Worm (Caenorhabditis elegans) whole organism, young adult: ENCODE results near the gene ebp-2.

ENCODE experiments used
- B0261.1 ChIP-seq: sonication (generic microtip); optimal IDR thresholded peaks from 2 replicates; lab custom pipeline; 2016; ENCODE audit warnings: mild to moderate bottlenecking, missing genetic modification characterization, moderate library complexity, missing compliant biosample characterization
- B0336.3 ChIP-seq: fragments of 200-800 bp; sonication (Bioruptor generic); IDR thresholded peaks from 2 replicates; pipeline ENCODE4 v1.3.6; 2022; ENCODE audit warnings: missing genetic modification characterization, missing compliant biosample characterization
- F22D6.2 ChIP-seq: sonication (generic microtip); optimal IDR thresholded peaks from 2 replicates; lab custom pipeline; 2016; ENCODE audit warnings: mild to moderate bottlenecking, missing genetic modification characterization, missing compliant biosample characterization
- F55B11.4 ChIP-seq: sonication (generic microtip); optimal IDR thresholded peaks from 2 replicates; lab custom pipeline; 2016; ENCODE audit warnings: missing compliant biosample characterization, missing genetic modification characterization, borderline replicate concordance; ENCODE audit not compliant: insufficient read depth
- F57A8.1 ChIP-seq: fragments of 200-800 bp; sonication (Bioruptor generic); optimal IDR thresholded peaks from 2 replicates; lab custom pipeline; 2018; ENCODE audit warnings: mild to moderate bottlenecking, missing genetic modification characterization, moderate library complexity, missing compliant biosample characterization
- Y53F4B.3 ChIP-seq: fragments of 200-800 bp; sonication (Bioruptor generic); IDR thresholded peaks from 2 replicates; pipeline ENCODE4 v1.3.6; 2022; ENCODE audit warnings: missing genetic modification reagents, missing genetic modification characterization, missing compliant biosample characterization
- Y53G8AR.9 ChIP-seq: fragments of 200-800 bp; sonication (Bioruptor generic); conservative IDR thresholded peaks from 2 replicates; pipeline ENCODE4 v1.3.6; 2022; ENCODE audit warnings: missing genetic modification reagents, missing genetic modification characterization, missing compliant biosample characterization
- Y67H2A.10 ChIP-seq: fragments of 200-800 bp; sonication (Bioruptor generic); conservative IDR thresholded peaks from 2 replicates; pipeline ENCODE4 v1.3.6; 2022; ENCODE audit warnings: missing genetic modification reagents, missing genetic modification characterization, missing compliant biosample characterization
- attf-3 ChIP-seq: fragments of 200-800 bp; sonication (Bioruptor generic); conservative IDR thresholded peaks from 2 replicates; pipeline ENCODE4 v1.3.6; 2022; ENCODE audit warnings: missing genetic modification reagents, missing genetic modification characterization, missing compliant biosample characterization
- cebp-2 ChIP-seq: fragments of 200-800 bp; sonication (Bioruptor generic); IDR thresholded peaks from 2 replicates; pipeline ENCODE4 v1.3.6; 2022; ENCODE audit warnings: missing genetic modification characterization, missing compliant biosample characterization
- ceh-100 ChIP-seq: fragments of 200-800 bp; sonication (Bioruptor generic); IDR thresholded peaks from 2 replicates; pipeline ENCODE4 v1.3.6; 2022; ENCODE audit warnings: missing genetic modification reagents, missing genetic modification characterization, missing compliant biosample characterization
- ceh-58 ChIP-seq: fragments of 200-800 bp; sonication (Bioruptor generic); IDR thresholded peaks from 2 replicates; pipeline ENCODE4 v1.3.6; 2022; ENCODE audit warnings: missing genetic modification characterization, missing compliant biosample characterization
- ceh-79 ChIP-seq: sonication (generic microtip); optimal IDR thresholded peaks from 2 replicates; lab custom pipeline; 2017; ENCODE audit warnings: mild to moderate bottlenecking, missing genetic modification characterization, missing compliant biosample characterization
- ceh-91 ChIP-seq: fragments of 200-800 bp; sonication (Bioruptor generic); IDR thresholded peaks from 2 replicates; pipeline ENCODE4 v1.3.6; 2022; ENCODE audit warnings: missing genetic modification reagents, missing genetic modification characterization, missing compliant biosample characterization
- ekl-4 ChIP-seq: fragments of 200-800 bp; sonication (Bioruptor generic); IDR thresholded peaks from 2 replicates; pipeline ENCODE4 v1.3.6; 2022; ENCODE audit warnings: missing genetic modification reagents, missing genetic modification characterization, missing compliant biosample characterization
- let-526 ChIP-seq: fragments of 200-800 bp; sonication (Bioruptor generic); IDR thresholded peaks from 2 replicates; pipeline ENCODE4 v1.3.6; 2022; ENCODE audit warnings: missing genetic modification reagents, missing genetic modification characterization, missing compliant biosample characterization
- let-607 ChIP-seq, 2 experiments: fragments of 200-800 bp in 1 of 2; sonication (Bioruptor generic) in 1 of 2; sonication (generic microtip) in 1 of 2; optimal IDR thresholded peaks; 2 replicates each; lab custom pipeline; 2016 to 2018; ENCODE audit warnings: mild to moderate bottlenecking in 2 of 2, missing compliant biosample characterization in 2 of 2, missing genetic modification characterization in 2 of 2, moderate library complexity in 2 of 2, missing genotype in 1 of 2
- lin-35 ChIP-seq, 3 experiments: fragments of 150-350 bp in 2 of 3; sonication (generic microtip) in 1 of 3; optimal IDR thresholded peaks; 2 replicates each; lab custom pipeline; 2014 to 2018; ENCODE audit warnings: missing biosample characterization in 3 of 3, missing genetic modification characterization in 3 of 3, missing genetic modification reagents in 3 of 3
- lir-1 ChIP-seq: fragments of 200-800 bp; sonication (Bioruptor generic); conservative IDR thresholded peaks from 2 replicates; pipeline ENCODE4 v1.3.6; 2022; ENCODE audit warnings: missing genetic modification reagents, missing genetic modification characterization, missing compliant biosample characterization
- lsy-27 ChIP-seq: sonication (generic microtip); optimal IDR thresholded peaks from 2 replicates; lab custom pipeline; 2017; ENCODE audit warnings: missing genetic modification characterization, mild to moderate bottlenecking, missing compliant biosample characterization, antibody characterized with exemption, missing genotype, borderline replicate concordance; ENCODE audit not compliant: insufficient read depth
- madf-6 ChIP-seq: fragments of 200-800 bp; sonication (Bioruptor generic); IDR thresholded peaks from 2 replicates; pipeline ENCODE4 v1.3.6; 2022; ENCODE audit warnings: missing genetic modification reagents, missing genetic modification characterization, missing compliant biosample characterization
- madf-8 ChIP-seq: fragments of 200-800 bp; sonication (Bioruptor generic); conservative IDR thresholded peaks from 2 replicates; pipeline ENCODE4 v1.3.6; 2022; ENCODE audit warnings: missing genetic modification reagents, missing genetic modification characterization, missing compliant biosample characterization
- mel-28 ChIP-seq: sonication (generic microtip); optimal IDR thresholded peaks from 2 replicates; lab custom pipeline; 2016; ENCODE audit warnings: borderline replicate concordance, mild to moderate bottlenecking, missing genetic modification characterization, missing compliant biosample characterization
- nfya-1 ChIP-seq: sonication (generic microtip); optimal IDR thresholded peaks from 2 replicates; lab custom pipeline; 2017; ENCODE audit warnings: antibody characterized with exemption, missing compliant biosample characterization, missing genetic modification characterization, borderline replicate concordance; ENCODE audit not compliant: insufficient read depth
- nfyb-1 ChIP-seq: fragments of 200-800 bp; sonication (Bioruptor generic); IDR thresholded peaks from 2 replicates; pipeline ENCODE4 v1.3.6; 2022; ENCODE audit warnings: missing genetic modification reagents, missing genetic modification characterization, missing compliant biosample characterization
- nhr-120 ChIP-seq: fragments of 200-800 bp; sonication (Bioruptor generic); IDR thresholded peaks from 2 replicates; pipeline ENCODE4 v1.3.6; 2022; ENCODE audit warnings: missing genetic modification characterization, missing compliant biosample characterization
- rcor-1 ChIP-seq: fragments of 200-800 bp; sonication (Bioruptor generic); IDR thresholded peaks from 2 replicates; pipeline ENCODE4 v1.3.6; 2022; ENCODE audit warnings: missing genetic modification reagents, missing genetic modification characterization, missing compliant biosample characterization
- sdz-38 ChIP-seq: sonication (generic microtip); optimal IDR thresholded peaks from 2 replicates; lab custom pipeline; 2016; ENCODE audit warnings: missing genotype, missing genetic modification characterization, missing compliant biosample characterization
- snpc-1.1 ChIP-seq: sonication (generic microtip); optimal IDR thresholded peaks from 2 replicates; lab custom pipeline; 2017; ENCODE audit warnings: missing genetic modification characterization, mild to moderate bottlenecking, missing compliant biosample characterization, antibody characterized with exemption, moderate library complexity, missing genotype, missing genetic modification reagents; ENCODE audit not compliant: insufficient read depth
- snpc-1.3 ChIP-seq: sonication (generic microtip); optimal IDR thresholded peaks from 2 replicates; lab custom pipeline; 2017; ENCODE audit warnings: missing genetic modification characterization, mild to moderate bottlenecking, missing compliant biosample characterization, antibody characterized with exemption, moderate library complexity, missing genotype, missing genetic modification reagents; ENCODE audit not compliant: insufficient read depth
- snpc-3.4 ChIP-seq: sonication (generic microtip); optimal IDR thresholded peaks from 2 replicates; lab custom pipeline; 2017; ENCODE audit warnings: missing genetic modification characterization, mild to moderate bottlenecking, missing compliant biosample characterization, antibody characterized with exemption, moderate library complexity, missing genotype, missing genetic modification reagents
- snpc-4 ChIP-seq, 5 experiments: fragments of 150-350 bp in 1 of 5; sonication (generic microtip) in 4 of 5; optimal IDR thresholded peaks; 2 replicates each; lab custom pipeline; 2014 to 2018; ENCODE audit warnings: missing genetic modification characterization in 5 of 5, missing biosample characterization in 3 of 5, antibody characterized with exemption in 2 of 5, mild to moderate bottlenecking in 2 of 5, missing compliant biosample characterization in 2 of 5, missing genotype in 2 of 5, moderate library complexity in 2 of 5, missing genetic modification reagents in 1 of 5
- sptf-2 ChIP-seq: fragments of 200-800 bp; sonication (Bioruptor generic); optimal IDR thresholded peaks from 2 replicates; lab custom pipeline; 2018; ENCODE audit warnings: mild to moderate bottlenecking, missing genetic modification characterization, missing compliant biosample characterization
- tbp1 ChIP-seq: fragments of 200-800 bp; sonication (Bioruptor generic); optimal IDR thresholded peaks from 2 replicates; lab custom pipeline; 2018; ENCODE audit warnings: mild to moderate bottlenecking, missing genetic modification characterization, missing compliant biosample characterization
- tlf-1 ChIP-seq: fragments of 200-800 bp; sonication (Bioruptor generic); optimal IDR thresholded peaks from 2 replicates; lab custom pipeline; 2018; ENCODE audit warnings: mild to moderate bottlenecking, missing genetic modification characterization, missing compliant biosample characterization
- xnd-1 ChIP-seq: sonication (generic microtip); optimal IDR thresholded peaks from 2 replicates; lab custom pipeline; 2016; ENCODE audit warnings: missing genotype, missing genetic modification reagents, missing genetic modification characterization, missing compliant biosample characterization
- ztf-28 ChIP-seq: fragments of 200-800 bp; sonication (Bioruptor generic); IDR thresholded peaks from 2 replicates; pipeline ENCODE4 v1.3.6; 2022; ENCODE audit warnings: missing genetic modification reagents, missing genetic modification characterization, missing compliant biosample characterization
- ztf-3 ChIP-seq: fragments of 200-800 bp; sonication (Bioruptor generic); optimal IDR thresholded peaks from 2 replicates; lab custom pipeline; 2018; ENCODE audit warnings: mild to moderate bottlenecking, missing genetic modification characterization, missing compliant biosample characterization
- ztf-6 ChIP-seq: fragments of 200-800 bp; sonication (Bioruptor generic); IDR thresholded peaks from 2 replicates; pipeline ENCODE4 v1.3.6; 2022; ENCODE audit warnings: missing genetic modification reagents, missing genetic modification characterization, missing compliant biosample characterization

Gene ebp-2

ce11 chrII:11473525-11474181 is 31.1 kb downstream of the ebp-2 start, which contains the start of the genes metl-1 and W02B12.11 (continued):
- TF ChIP-seq B0261.1 (tag; lab: Kevin White, UChicago), result peak; percentile 3
- no peak for TF ChIP-seq sdz-38 (tag; lab: Kevin White, UChicago)
- peak; percentile 35; the same call in 1 of the 2 replicates for TF ChIP-seq ceh-91 (GFP tag; lab: Robert Waterston, UW)
- TF ChIP-seq nfya-1 (tag; lab: Kevin White, UChicago), result no peak
- TF ChIP-seq tbp1 (GFP tag; lab: Kevin White, UChicago), result peak; percentile 68
- peak; percentile 16 for TF ChIP-seq snpc-4 (GFP tag; optimal IDR thresholded peaks at IDR 0.05; lab: Kevin White, UChicago)
- peak; percentile 61 to 77 (median 70) for TF ChIP-seq snpc-4 (tag; optimal IDR thresholded peaks at IDR 0.05; lab: Kevin White, UChicago)
- TF ChIP-seq tlf-1, result peak; percentile 74
- peak; percentile 87 for TF ChIP-seq nfyb-1 (GFP tag; lab: Robert Waterston, UW)
- TF ChIP-seq rcor-1 (GFP tag; lab: Robert Waterston, UW), result peak; percentile 92

ce11 chrII:11476410-11476809 is 33.9 kb downstream of the ebp-2 start, which contains the start of gene W02B12.16:
Gene W02B12.16 (minus strand): TSS chrII:11476510.
- TF ChIP-seq F55B11.4 (tag; lab: Kevin White, UChicago) (no peak), let-526 (GFP tag; lab: Robert Waterston, UW) (no peak), lin-35 (GFP tag; optimal IDR thresholded peaks at IDR 0.05; lab: Kevin White, UChicago) (no peak), Y67H2A.10 (GFP tag; lab: Robert Waterston, UW) (no peak), Y53G8AR.9 (GFP tag; lab: Robert Waterston, UW) (no peak), F57A8.1 (GFP tag; lab: Kevin White, UChicago) (no peak), ekl-4 (GFP tag; lab: Robert Waterston, UW) (no peak), madf-8 (GFP tag; lab: Robert Waterston, UW) (no peak), snpc-1.1 (tag; lab: Kevin White, UChicago) (no peak)

ce11 chrII:11479076-11479475 is 36.6 kb downstream of the ebp-2 start, which contains the start of gene W02B12.12:
Gene W02B12.12 (minus strand): TSS chrII:11479176.
- TF ChIP-seq B0336.3 (GFP tag; lab: Robert Waterston, UW) (no peak), xnd-1 (tag; lab: Kevin White, UChicago) (no peak), snpc-1.3 (no peak)
- TF ChIP-seq, all 124 proteins: peak for 0

- TF ChIP-seq F22D6.2 (tag; lab: Kevin White, UChicago) (peak; percentile 63), ceh-100 (peak; percentile 82), ztf-28 (GFP tag; lab: Robert Waterston, UW) (peak; percentile 75; the same call in 1 of the 2 replicates), cebp-2 (peak; percentile 97), Y53F4B.3 (GFP tag; lab: Robert Waterston, UW) (peak; percentile 83), mel-28 (tag; lab: Kevin White, UChicago) (peak; percentile 70), madf-6 (peak; percentile 86), lir-1 (GFP tag; lab: Robert Waterston, UW) (peak; percentile 84), snpc-1.3 (peak; percentile 97), ztf-3 (GFP tag; lab: Kevin White, UChicago) (peak; percentile 41), ceh-79 (peak; percentile 91), let-526 (GFP tag; lab: Robert Waterston, UW) (0 out of 2 replicates have a peak, but pooled peaks have one; percentile 79), ceh-58 (peak; percentile 87; the same call in 1 of the 2 replicates), sptf-2 (GFP tag; lab: Kevin White, UChicago) (peak; percentile 98), ztf-6 (peak; percentile 90), attf-3 (GFP tag; lab: Robert Waterston, UW) (peak; percentile 71), snpc-3.4 (tag; lab: Kevin White, UChicago) (peak; percentile 93), let-607 (tag; optimal IDR thresholded peaks at IDR 0.05; lab: Kevin White, UChicago) (peak; percentile 67 to 78), lsy-27 (tag; lab: Kevin White, UChicago) (peak; percentile 72), nhr-120 (GFP tag; lab: Robert Waterston, UW) (peak; percentile 97)
Measured at ce11 chrII:11484600-11484999, 42.1 kb downstream of the ebp-2 start.
